Fruit fly (Drosophila melanogaster): ENCODE results near the gene CG8036.

CG8036 gene

dm6 chr3R:8673803-8674234, 6.2 kb downstream of the CG8036 start, which contains the start of gene mRpL19 (continued):
- TF ChIP-seq Doc2 (GFP tag; IDR thresholded peaks at IDR 0.05) (no peak), pho (GFP tag; optimal IDR thresholded peaks at IDR 0.05) (no peak), CoRest (tag; optimal IDR thresholded peaks at IDR 0.05) (peak; percentile 64), CG14014 (GFP tag; IDR thresholded peaks at IDR 0.05) (peak; percentile 13; the same call in 1 of the 2 replicates), CG30403 (GFP tag; optimal IDR thresholded peaks at IDR 0.05) (peak; percentile 46), bsh (GFP tag; optimal IDR thresholded peaks at IDR 0.05) (peak in 1 of 2 experiments; percentile 38), caup (GFP tag; optimal IDR thresholded peaks at IDR 0.05; ENCODE audit: severe bottlenecking) (peak; percentile 0), Chrac-16 (GFP tag; optimal IDR thresholded peaks at IDR 0.05) (peak; percentile 2), CG4328 (GFP tag; optimal IDR thresholded peaks at IDR 0.05) (peak; percentile 37), Max (GFP tag; optimal IDR thresholded peaks at IDR 0.05) (peak; percentile 1), CG2202 (tag; optimal IDR thresholded peaks at IDR 0.05) (peak; percentile 11), pb (GFP tag; optimal IDR thresholded peaks at IDR 0.05) (no peak), Hmr (GFP tag; optimal IDR thresholded peaks at IDR 0.05) (peak; percentile 10), lbe (GFP tag; optimal IDR thresholded peaks at IDR 0.05) (peak; percentile 52), so (GFP tag; IDR thresholded peaks at IDR 0.05) (no peak), CG2129 (GFP tag; IDR thresholded peaks at IDR 0.05; ENCODE audit: partially characterized antibody) (peak; percentile 26), CG15269 (tag; optimal IDR thresholded peaks at IDR 0.05) (peak; percentile 62), CG18619 (GFP tag; optimal IDR thresholded peaks at IDR 0.05) (no peak), nom (GFP tag; optimal IDR thresholded peaks at IDR 0.05) (peak; percentile 23), unc-4 (GFP tag; IDR thresholded peaks at IDR 0.05; ENCODE audit: partially characterized antibody) (peak; percentile 70), CG15696 (tag; optimal IDR thresholded peaks at IDR 0.05) (peak; percentile 60), D19A (tag; optimal IDR thresholded peaks at IDR 0.05) (peak; percentile 64), slbo (GFP tag; IDR thresholded peaks at IDR 0.05) (peak; percentile 22; the same call in 1 of the 2 replicates), CG13287 (GFP tag; IDR thresholded peaks at IDR 0.05; ENCODE audit: partially characterized antibody) (peak; percentile 80), grn (GFP tag; optimal IDR thresholded peaks at IDR 0.05) (peak; percentile 91), CG34224 (GFP tag; IDR thresholded peaks at IDR 0.05; ENCODE audit: partially characterized antibody) (peak; percentile 53; the same call in 2 of the 3 replicates), Hr3 (GFP tag; optimal IDR thresholded peaks at IDR 0.05) (peak; percentile 18), pzg (GFP tag; optimal IDR thresholded peaks at IDR 0.05) (peak; percentile 48), Eip74EF (GFP tag; optimal IDR thresholded peaks at IDR 0.05) (peak in 1 of 2 experiments; percentile 25), tap (tag; optimal IDR thresholded peaks at IDR 0.05) (peak; percentile 59), ranshi (GFP tag; IDR thresholded peaks at IDR 0.05) (peak; percentile 11; the same call in 1 of the 2 replicates), trem (tag; optimal IDR thresholded peaks at IDR 0.05) (peak; percentile 100), CG2116 (GFP tag; optimal IDR thresholded peaks at IDR 0.05) (peak; percentile 62), zen (tag; optimal IDR thresholded peaks at IDR 0.05) (peak; percentile 38), phol (tag; optimal IDR thresholded peaks at IDR 0.05) (peak; percentile 61), CG12299 (tag; optimal IDR thresholded peaks at IDR 0.05) (peak; percentile 58), CG17385 (GFP tag; optimal IDR thresholded peaks at IDR 0.05) (peak; percentile 50), Xrp1 (GFP tag; IDR thresholded peaks at IDR 0.05) (peak; percentile 36; the same call in 1 of the 2 replicates), CG12391 (tag; optimal IDR thresholded peaks at IDR 0.05) (peak; percentile 78), CG16813 (GFP tag; IDR thresholded peaks at IDR 0.05; ENCODE audit: partially characterized antibody) (peak; percentile 55), CG34376 (GFP tag; optimal IDR thresholded peaks at IDR 0.05) (peak; percentile 21), CG17361 (GFP tag; IDR thresholded peaks at IDR 0.05) (peak; percentile 61; the same call in 1 of the 3 replicates), bbx (GFP tag; IDR thresholded peaks at IDR 0.05; ENCODE audit: partially characterized antibody) (peak; percentile 81), nerfin-1 (tag; optimal IDR thresholded peaks at IDR 0.05) (peak; percentile 43), insv (GFP tag; optimal IDR thresholded peaks at IDR 0.05) (peak in 1 of 2 experiments; percentile 23), Fer3 (tag; optimal IDR thresholded peaks at IDR 0.05) (peak; percentile 52), chinmo (GFP tag; IDR thresholded peaks at IDR 0.05; ENCODE audit: partially characterized antibody) (0 out of 4 replicates have a peak, but pooled peaks have one; percentile 40), Dp (GFP tag; optimal IDR thresholded peaks at IDR 0.05) (peak; percentile 31)

All from whole organism, embryonic.